Worm (Caenorhabditis elegans): ENCODE results near the gene mgl-1.
A peak's percentile ranks its signal among the peaks of the same experiment; 100 is the strongest.

Gene mgl-1

ce11 chrX:9999192-9999591 is 23.1 kb upstream of the mgl-1 start, which contains the start of gene grk-1:
TSS of gene grk-1 (minus strand) at chrX:9999208.
- TF ChIP-seq nfya-1 (tag; optimal IDR thresholded peaks at IDR 0.05; ENCODE audit: insufficient read depth) (peak; percentile 70), aly-2 (tag; optimal IDR thresholded peaks at IDR 0.05) (no peak)

- peak; percentile 38 for TF ChIP-seq pqm-1 (tag; optimal IDR thresholded peaks at IDR 0.05)
- TF ChIP-seq jun-1 (tag; optimal IDR thresholded peaks at IDR 0.05): no peak
- peak; percentile 59 for TF ChIP-seq elt-2 (tag; optimal IDR thresholded peaks at IDR 0.05)
Measured at ce11 chrX:9997344-9997743, 21.2 kb upstream of the mgl-1 start.

ce11 chrX:9993100-9993499 is 17.0 kb upstream of the mgl-1 start:
- TF ChIP-seq pha-4 (tag; optimal IDR thresholded peaks at IDR 0.05): peak; percentile 10
- no peak for TF ChIP-seq eor-1 (tag; optimal IDR thresholded peaks at IDR 0.05)
- TF ChIP-seq pqm-1 (tag; optimal IDR thresholded peaks at IDR 0.05): no peak
- no peak for TF ChIP-seq fkh-2 (tag; optimal IDR thresholded peaks at IDR 0.05)

ce11 chrX:9988884-9989283 is 12.8 kb upstream of the mgl-1 start:
- TF ChIP-seq lin-15B (tag; optimal IDR thresholded peaks at IDR 0.05) (no peak), egl-27 (tag; optimal IDR thresholded peaks at IDR 0.05) (no peak), elt-2 (tag; optimal IDR thresholded peaks at IDR 0.05) (peak; percentile 2), snpc-4 (tag; optimal IDR thresholded peaks at IDR 0.05) (peak; percentile 4), ama-1 (optimal IDR thresholded peaks at IDR 0.05) (no peak), unc-62 (GFP tag; optimal IDR thresholded peaks at IDR 0.05) (no peak)

ce11 chrX:9987166-9987565 is 11.1 kb upstream of the mgl-1 start:
- TF ChIP-seq lin-39 (tag; optimal IDR thresholded peaks at IDR 0.05) (no peak), elt-1 (tag; optimal IDR thresholded peaks at IDR 0.05) (peak; percentile 53), jun-1 (tag; optimal IDR thresholded peaks at IDR 0.05) (no peak), pha-4 (tag; optimal IDR thresholded peaks at IDR 0.05) (peak; percentile 47), nhr-67 (tag; optimal IDR thresholded peaks at IDR 0.05) (no peak), ztf-11 (tag; optimal IDR thresholded peaks at IDR 0.05) (no peak), mdl-1 (tag; optimal IDR thresholded peaks at IDR 0.05) (no peak), pqm-1 (tag; optimal IDR thresholded peaks at IDR 0.05) (peak; percentile 6), aly-2 (tag; optimal IDR thresholded peaks at IDR 0.05) (no peak)

ce11 chrX:9984889-9985404 is 8.8 kb upstream of the mgl-1 start, which contains the start of gene F19C6.5:
TSS of gene F19C6.5 (minus strand) at chrX:9984939.
- no peak for TF ChIP-seq unc-62 (GFP tag; optimal IDR thresholded peaks at IDR 0.05)
- no peak for TF ChIP-seq elt-3 (tag; optimal IDR thresholded peaks at IDR 0.05)
- no peak for TF ChIP-seq elt-1 (tag; optimal IDR thresholded peaks at IDR 0.05)
- no peak for TF ChIP-seq nhr-12 (tag; optimal IDR thresholded peaks at IDR 0.05)
- no peak for TF ChIP-seq ztf-4 (tag; optimal IDR thresholded peaks at IDR 0.05)
- no peak for TF ChIP-seq nhr-67 (tag; optimal IDR thresholded peaks at IDR 0.05)
- TF ChIP-seq unc-39 (tag; optimal IDR thresholded peaks at IDR 0.05): no peak
- no peak for TF ChIP-seq egl-27 (tag; optimal IDR thresholded peaks at IDR 0.05)
- TF ChIP-seq ceh-9 (tag; optimal IDR thresholded peaks at IDR 0.05): no peak
- peak; percentile 70 for TF ChIP-seq pqm-1 (tag; optimal IDR thresholded peaks at IDR 0.05)
- TF ChIP-seq elt-2 (tag; optimal IDR thresholded peaks at IDR 0.05): peak; percentile 68
- TF ChIP-seq nhr-76 (tag; optimal IDR thresholded peaks at IDR 0.05): no peak
- TF ChIP-seq fos-1 (tag; optimal IDR thresholded peaks at IDR 0.05): no peak
- TF ChIP-seq nhr-28 (tag; optimal IDR thresholded peaks at IDR 0.05): no peak
- no peak for TF ChIP-seq zag-1 (tag; optimal IDR thresholded peaks at IDR 0.05)

- TF ChIP-seq egl-5 (tag; optimal IDR thresholded peaks at IDR 0.05): no peak
- peak; percentile 73 for TF ChIP-seq fkh-10 (GFP tag; optimal IDR thresholded peaks at IDR 0.05)
Measured at ce11 chrX:9981259-9981658, 5.2 kb upstream of the mgl-1 start.

- TF ChIP-seq ztf-11 (tag; optimal IDR thresholded peaks at IDR 0.05) (no peak), elt-1 (tag; optimal IDR thresholded peaks at IDR 0.05) (peak; percentile 26)
Measured at ce11 chrX:9965275-9965674, 10.8 kb downstream of the mgl-1 start, which contains the start of gene pssy-1. TSS of gene pssy-1 (plus strand) at chrX:9965592.
